Fruit fly (Drosophila melanogaster) whole organism, pupa: ENCODE data around the gene CG7988.

Experiments
- CG10348 ChIP-seq: fragments of 200-800 bp; sonication (Bioruptor generic); IDR thresholded peaks from 2 replicates; pipeline ENCODE4 v1.3.6; 2022; ENCODE audit warnings: missing biosample characterization, missing genetic modification characterization
- CG12605 ChIP-seq: fragments of 200-800 bp; sonication (Bioruptor generic); IDR thresholded peaks from 2 replicates; pipeline ENCODE4 v1.3.6; 2022; ENCODE audit warnings: missing biosample characterization, missing genetic modification characterization
- CG13204 ChIP-seq: fragments of 200-800 bp; sonication (Bioruptor generic); optimal IDR thresholded peaks from 2 replicates; lab custom pipeline; 2018; ENCODE audit warnings: missing biosample characterization, mild to moderate bottlenecking, missing genetic modification characterization, moderate library complexity
- CG14655 ChIP-seq: fragments of 200-800 bp; sonication (Bioruptor generic); optimal IDR thresholded peaks from 3 replicates; lab custom pipeline; 2017; ENCODE audit warnings: mild to moderate bottlenecking, missing biosample characterization, missing genetic modification reagents, missing genetic modification characterization
- CG15710 ChIP-seq: fragments of 200-800 bp; sonication (Bioruptor generic); optimal IDR thresholded peaks from 2 replicates; lab custom pipeline; 2018; ENCODE audit warnings: missing biosample characterization, mild to moderate bottlenecking, missing genetic modification characterization, moderate library complexity
- CG17806 ChIP-seq: fragments of 200-800 bp; sonication (Bioruptor generic); optimal IDR thresholded peaks from 2 replicates; lab custom pipeline; 2018; ENCODE audit warnings: missing biosample characterization, mild to moderate bottlenecking, missing genetic modification characterization, moderate library complexity
- CG32121 ChIP-seq: fragments of 200-800 bp; sonication (Bioruptor generic); IDR thresholded peaks from 2 replicates; pipeline ENCODE4 v1.3.6; 2022; ENCODE audit warnings: missing biosample characterization, missing genetic modification characterization
- CG34367 ChIP-seq: fragments of 200-800 bp; sonication (Bioruptor generic); optimal IDR thresholded peaks from 2 replicates; lab custom pipeline; 2018; ENCODE audit warnings: missing biosample characterization, mild to moderate bottlenecking, missing genetic modification characterization
- CG4496 ChIP-seq: fragments of 200-800 bp; sonication (Bioruptor generic); IDR thresholded peaks from 3 replicates; pipeline ENCODE4 v1.3.6; 2022; ENCODE audit warnings: missing biosample characterization, missing genetic modification characterization
- CG8159 ChIP-seq: fragments of 200-800 bp; sonication (Bioruptor generic); optimal IDR thresholded peaks from 3 replicates; lab custom pipeline; 2018; ENCODE audit warnings: missing biosample characterization, mild to moderate bottlenecking, missing genetic modification characterization, moderate library complexity
- CG8301 ChIP-seq: fragments of 200-800 bp; sonication (Bioruptor generic); optimal IDR thresholded peaks from 2 replicates; lab custom pipeline; 2018; ENCODE audit warnings: missing biosample characterization, mild to moderate bottlenecking, missing genetic modification characterization
- CG9948 ChIP-seq: fragments of 200-800 bp; sonication (Bioruptor generic); optimal IDR thresholded peaks from 2 replicates; lab custom pipeline; 2018; ENCODE audit warnings: missing biosample characterization, mild to moderate bottlenecking, missing genetic modification characterization, moderate library complexity
- D1 ChIP-seq: fragments of 200-800 bp; sonication (Bioruptor generic); optimal IDR thresholded peaks from 2 replicates; lab custom pipeline; 2018; ENCODE audit warnings: missing biosample characterization, mild to moderate bottlenecking, missing genetic modification characterization, moderate library complexity
- EcR ChIP-seq: fragments of 200-800 bp; sonication (Bioruptor generic); optimal IDR thresholded peaks from 3 replicates; lab custom pipeline; 2019; ENCODE audit warnings: missing biosample characterization, missing genetic modification characterization, mild to moderate bottlenecking, moderate library complexity, missing genetic modification reagents
- Ets98B ChIP-seq: fragments of 200-800 bp; sonication (Bioruptor generic); IDR thresholded peaks from 2 replicates; pipeline ENCODE4 v1.3.6; 2022; ENCODE audit warnings: missing biosample characterization, missing genetic modification characterization
- Pif1A ChIP-seq: fragments of 200-800 bp; sonication (Bioruptor generic); optimal IDR thresholded peaks from 3 replicates; lab custom pipeline; 2016; ENCODE audit warnings: missing biosample characterization, missing genetic modification characterization
- Pif1B ChIP-seq: fragments of 200-800 bp; sonication (Bioruptor generic); optimal IDR thresholded peaks from 3 replicates; lab custom pipeline; 2016; ENCODE audit warnings: missing biosample characterization, missing genetic modification characterization
- Snoo ChIP-seq: fragments of 200-800 bp; sonication (Bioruptor generic); optimal IDR thresholded peaks from 3 replicates; lab custom pipeline; 2017; ENCODE audit warnings: missing biosample characterization, mild to moderate bottlenecking, missing genetic modification characterization, inconsistent platforms
- fd96Ca ChIP-seq: fragments of 200-800 bp; sonication (Bioruptor generic); IDR thresholded peaks from 3 replicates; pipeline ENCODE4 v1.3.6; 2022; ENCODE audit warnings: missing biosample characterization, missing genetic modification characterization
- gl ChIP-seq: fragments of 200-800 bp; sonication (Bioruptor generic); optimal IDR thresholded peaks from 2 replicates; lab custom pipeline; 2018; ENCODE audit warnings: missing biosample characterization, mild to moderate bottlenecking, missing genetic modification characterization
- rn ChIP-seq: fragments of 200-800 bp; sonication (Bioruptor generic); IDR thresholded peaks from 2 replicates; pipeline ENCODE4 v1.3.6; 2022; ENCODE audit warnings: missing biosample characterization, missing genetic modification characterization

Gene CG7988

dm6 chr3R:18243000-18243399 lies 22.7 kb downstream of the CG7988 start:
- TF ChIP-seq EcR (GFP tag; lab: Kevin White, UChicago) (no peak), CG10348 (GFP tag; lab: Robert Waterston, UW) (no peak), CG4496 (GFP tag; lab: Robert Waterston, UW) (no peak), CG9948 (tag; lab: Kevin White, UChicago) (no peak), CG8301 (tag; lab: Kevin White, UChicago) (no peak), gl (tag; lab: Kevin White, UChicago) (no peak), CG13204 (GFP tag; lab: Kevin White, UChicago) (no peak), CG8159 (no peak), Snoo (tag; lab: Kevin White, UChicago) (no peak), Ets98B (GFP tag; lab: Robert Waterston, UW) (no peak), CG14655 (GFP tag; lab: Kevin White, UChicago) (no peak)

- TF ChIP-seq rn (no peak), CG4496 (GFP tag; lab: Robert Waterston, UW) (peak; percentile 67), CG9948 (tag; lab: Kevin White, UChicago) (no peak), D1 (tag; lab: Kevin White, UChicago) (no peak), CG14655 (GFP tag; lab: Kevin White, UChicago) (peak; percentile 39), fd96Ca (GFP tag; lab: Robert Waterston, UW) (peak; percentile 71), CG12605 (GFP tag; lab: Robert Waterston, UW) (no peak), Ets98B (GFP tag; lab: Robert Waterston, UW) (peak; percentile 71), CG15710 (peak; percentile 11), CG32121 (GFP tag; lab: Robert Waterston, UW) (peak; percentile 55; the same call in 1 of the 2 replicates), Pif1A (peak; percentile 41), CG13204 (GFP tag; lab: Kevin White, UChicago) (no peak), CG17806 (tag; lab: Kevin White, UChicago) (no peak), Snoo (tag; lab: Kevin White, UChicago) (peak; percentile 37), CG8159 (peak; percentile 16), Pif1B (GFP tag; lab: Kevin White, UChicago) (peak; percentile 39), CG8301 (tag; lab: Kevin White, UChicago) (peak; percentile 9), EcR (GFP tag; lab: Kevin White, UChicago) (no peak), CG10348 (GFP tag; lab: Robert Waterston, UW) (no peak), CG34367 (tag; lab: Kevin White, UChicago) (no peak), gl (tag; lab: Kevin White, UChicago) (no peak)
- TF ChIP-seq, all 21 proteins: peak for 11
These were observed 23.4 kb downstream of the CG7988 start for dm6 chr3R:18243718-18244170.

dm6 chr3R:18244171-18245043 lies 24.1 kb downstream of the CG7988 start:
- TF ChIP-seq CG8301 (tag; lab: Kevin White, UChicago) (peak; percentile 4), CG4496 (GFP tag; lab: Robert Waterston, UW) (no peak), Pif1A (peak; percentile 19), EcR (GFP tag; lab: Kevin White, UChicago) (peak; percentile 93), Snoo (tag; lab: Kevin White, UChicago) (peak; percentile 31), CG10348 (GFP tag; lab: Robert Waterston, UW) (no peak), CG12605 (GFP tag; lab: Robert Waterston, UW) (peak; percentile 13; the same call in 1 of the 2 replicates), gl (tag; lab: Kevin White, UChicago) (no peak), CG8159 (no peak), rn (no peak), Pif1B (GFP tag; lab: Kevin White, UChicago) (peak; percentile 2), CG15710 (no peak), CG9948 (tag; lab: Kevin White, UChicago) (no peak), Ets98B (GFP tag; lab: Robert Waterston, UW) (peak; percentile 61), D1 (tag; lab: Kevin White, UChicago) (no peak), CG14655 (GFP tag; lab: Kevin White, UChicago) (no peak), CG34367 (tag; lab: Kevin White, UChicago) (no peak), CG32121 (GFP tag; lab: Robert Waterston, UW) (peak; percentile 36; the same call in 1 of the 2 replicates), CG17806 (tag; lab: Kevin White, UChicago) (no peak), fd96Ca (GFP tag; lab: Robert Waterston, UW) (peak; percentile 39; the same call in 1 of the 3 replicates), CG13204 (GFP tag; lab: Kevin White, UChicago) (peak; percentile 87)

- TF ChIP-seq CG4496 (GFP tag; lab: Robert Waterston, UW), result 0 out of 3 replicates have a peak, but pooled peaks have one; percentile 9
- TF ChIP-seq CG15710, result no peak
These were observed 24.8 kb downstream of the CG7988 start for dm6 chr3R:18245044-18245596.

dm6 chr3R:18246041-18246440 lies 25.7 kb downstream of the CG7988 start:
- TF ChIP-seq CG12605 (GFP tag; lab: Robert Waterston, UW), result no peak
- TF ChIP-seq CG4496 (GFP tag; lab: Robert Waterston, UW), result no peak
- TF ChIP-seq CG8159, result no peak
- no peak for TF ChIP-seq CG34367 (tag; lab: Kevin White, UChicago)
- no peak for TF ChIP-seq EcR (GFP tag; lab: Kevin White, UChicago)
- TF ChIP-seq CG32121 (GFP tag; lab: Robert Waterston, UW), result no peak
- no peak for TF ChIP-seq Snoo (tag; lab: Kevin White, UChicago)
- TF ChIP-seq Pif1A, result no peak
- TF ChIP-seq CG17806 (tag; lab: Kevin White, UChicago), result no peak
- no peak for TF ChIP-seq CG9948 (tag; lab: Kevin White, UChicago)
- TF ChIP-seq CG15710, result no peak
- no peak for TF ChIP-seq CG13204 (GFP tag; lab: Kevin White, UChicago)
- no peak for TF ChIP-seq D1 (tag; lab: Kevin White, UChicago)
- TF ChIP-seq Ets98B (GFP tag; lab: Robert Waterston, UW), result no peak
- no peak for TF ChIP-seq gl (tag; lab: Kevin White, UChicago)
- no peak for TF ChIP-seq Pif1B (GFP tag; lab: Kevin White, UChicago)
- no peak for TF ChIP-seq rn
- TF ChIP-seq CG8301 (tag; lab: Kevin White, UChicago), result no peak
